Worm (Caenorhabditis elegans) whole organism, late embryonic: ENCODE data around the gene R12C12.5.
"Not testable (repeated sequence)": the region's sequence is repeated elsewhere in the genome, so short reads cannot be mapped to it uniquely, and the experiment has no call there.

ENCODE experiments used
- C38D4.7 ChIP-seq: fragments of 200-800 bp; sonication (Bioruptor generic); optimal IDR thresholded peaks from 2 replicates; lab custom pipeline; 2018; ENCODE audit warnings: mild to moderate bottlenecking, missing genetic modification characterization, moderate library complexity, missing compliant biosample characterization
- ama-1 ChIP-seq: fragments of 150-350 bp; optimal IDR thresholded peaks from 2 replicates; lab custom pipeline; 2014
- ceh-18 ChIP-seq: sonication (generic microtip); optimal IDR thresholded peaks from 2 replicates; lab custom pipeline; 2016; ENCODE audit warnings: missing genetic modification characterization, missing compliant biosample characterization
- ceh-19 ChIP-seq: fragments of 200-800 bp; sonication (Bioruptor generic); optimal IDR thresholded peaks from 2 replicates; lab custom pipeline; 2018; ENCODE audit warnings: mild to moderate bottlenecking, missing genetic modification characterization, missing compliant biosample characterization
- ceh-45 ChIP-seq: fragments of 200-800 bp; sonication (Bioruptor generic); IDR thresholded peaks from 2 replicates; pipeline ENCODE4 v1.3.6; 2022; ENCODE audit warnings: missing genetic modification reagents, missing genetic modification characterization, missing compliant biosample characterization
- pqm-1 ChIP-seq: sonication (generic microtip); optimal IDR thresholded peaks from 2 replicates; lab custom pipeline; 2016; ENCODE audit warnings: missing genetic modification characterization, missing compliant biosample characterization
- rnt-1 ChIP-seq: sonication (generic microtip); optimal IDR thresholded peaks from 2 replicates; lab custom pipeline; 2016; ENCODE audit warnings: missing genetic modification characterization, missing compliant biosample characterization
- unc-55 ChIP-seq: sonication (generic microtip); optimal IDR thresholded peaks from 2 replicates; lab custom pipeline; 2017; ENCODE audit warnings: missing biosample characterization, missing genetic modification reagents, missing genetic modification characterization
- zip-5 ChIP-seq: sonication (generic microtip); optimal IDR thresholded peaks from 2 replicates; lab custom pipeline; 2016; ENCODE audit warnings: missing genetic modification characterization, missing compliant biosample characterization

ce11 chrII:6014057-6014456 lies 30.9 kb downstream of the R12C12.5 start, which contains the start of gene ZK84.2:
- TF ChIP-seq pqm-1; ama-1; zip-5 (tag; lab: Kevin White, UChicago); unc-55; C38D4.7; ceh-45 (GFP tag; lab: Robert Waterston, UW); ceh-18 (tag; lab: Kevin White, UChicago); rnt-1 (tag; lab: Kevin White, UChicago); ceh-19: not testable (repeated sequence)
